Worm (Caenorhabditis elegans): Measurements from ENCODE around the gene fbxa-170.
"Not testable (repeated sequence)": the region's sequence is repeated elsewhere in the genome, so short reads cannot be mapped to it uniquely, and the experiment has no call there.

The fbxa-170 gene

DNA sequence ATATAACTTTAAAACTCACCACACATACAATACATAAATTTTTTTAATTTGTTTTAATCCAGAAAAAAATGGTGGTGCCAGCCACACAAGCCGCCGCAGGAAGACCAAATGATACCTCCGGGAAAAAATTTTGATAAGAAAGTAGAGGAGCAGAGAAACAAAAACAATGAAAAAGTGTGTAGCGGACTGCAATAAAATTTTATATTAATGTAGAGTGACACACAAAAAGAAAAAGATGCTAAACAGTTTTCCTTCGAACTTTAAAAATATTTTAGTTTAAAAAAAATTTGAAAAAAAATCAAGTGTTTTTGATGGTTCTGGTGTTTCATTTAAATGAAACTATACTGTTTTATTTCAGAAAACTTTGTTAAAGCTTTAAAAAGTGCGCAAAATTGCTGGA, 12.1 kb upstream of the fbxa-170 start, which contains the start of gene C36C9.12:
Gene C36C9.12 (minus strand): TSS at position 101 of the 400 bp plus-strand sequence.
- TF ChIP-seq med-1 (GFP tag; optimal IDR thresholded peaks at IDR 0.05; ENCODE audit: insufficient read depth); klf-2 (GFP tag; conservative IDR thresholded peaks at IDR 0.05); ref-1 (GFP tag; conservative IDR thresholded peaks at IDR 0.05): not testable (repeated sequence)

DNA sequence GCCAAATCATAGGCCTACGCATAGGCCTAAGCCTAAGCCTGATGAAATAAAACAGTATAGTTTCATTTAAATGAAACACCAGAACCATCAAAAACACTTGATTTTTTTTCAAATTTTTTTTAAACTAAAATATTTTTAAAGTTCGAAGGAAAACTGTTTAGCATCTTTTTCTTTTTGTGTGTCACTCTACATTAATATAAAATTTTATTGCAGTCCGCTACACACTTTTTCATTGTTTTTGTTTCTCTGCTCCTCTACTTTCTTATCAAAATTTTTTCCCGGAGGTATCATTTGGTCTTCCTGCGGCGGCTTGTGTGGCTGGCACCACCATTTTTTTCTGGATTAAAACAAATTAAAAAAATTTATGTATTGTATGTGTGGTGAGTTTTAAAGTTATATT, 9.2 kb upstream of the fbxa-170 start, which contains the start of gene C36C9.11:
Gene C36C9.11 (plus strand): TSS at position 301 of the 400 bp plus-strand sequence.
- TF ChIP-seq tab-1 (GFP tag; IDR thresholded peaks at IDR 0.05); klf-2 (GFP tag; conservative IDR thresholded peaks at IDR 0.05); med-1 (GFP tag; optimal IDR thresholded peaks at IDR 0.05; ENCODE audit: insufficient read depth): not testable (repeated sequence)

DNA sequence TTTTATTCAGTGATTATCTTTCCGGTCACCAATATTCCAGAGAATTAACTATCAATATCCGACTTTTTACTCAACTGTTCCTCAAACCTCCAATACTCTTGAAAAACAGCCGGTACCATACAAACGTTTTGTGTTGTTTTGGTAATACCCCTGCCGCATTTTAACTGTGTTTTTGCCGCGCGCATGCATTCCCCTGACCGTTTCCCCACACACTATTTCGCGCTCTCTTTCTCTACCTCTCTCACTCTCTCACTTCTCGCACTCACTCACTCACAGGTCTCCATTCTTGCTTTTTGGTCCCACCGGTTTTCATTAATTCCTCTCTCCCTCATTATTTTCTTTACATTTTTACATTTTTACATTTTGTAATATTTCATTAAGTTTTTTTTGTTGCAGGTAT, 4.6 kb upstream of the fbxa-170 start, which contains the start of gene meg-4:
Gene meg-4 (plus strand): TSS at position 397 of the 400 bp plus-strand sequence.
- no peak for TF ChIP-seq ztf-29 (GFP tag; IDR thresholded peaks at IDR 0.05)
- no peak for TF ChIP-seq med-1 (GFP tag; optimal IDR thresholded peaks at IDR 0.05; ENCODE audit: insufficient read depth)
- TF ChIP-seq cog-1 (tag; optimal IDR thresholded peaks at IDR 0.05) = no peak
- TF ChIP-seq T22C8.4 (GFP tag; IDR thresholded peaks at IDR 0.05) = no peak
- TF ChIP-seq tab-1 (GFP tag; IDR thresholded peaks at IDR 0.05) = no peak
- TF ChIP-seq klf-2 (GFP tag; conservative IDR thresholded peaks at IDR 0.05) = no peak
- TF ChIP-seq ztf-23 (GFP tag; IDR thresholded peaks at IDR 0.05) = no peak
- no peak for TF ChIP-seq ref-1 (GFP tag; conservative IDR thresholded peaks at IDR 0.05)
- TF ChIP-seq flt-1 (GFP tag; IDR thresholded peaks at IDR 0.05) = no peak

DNA sequence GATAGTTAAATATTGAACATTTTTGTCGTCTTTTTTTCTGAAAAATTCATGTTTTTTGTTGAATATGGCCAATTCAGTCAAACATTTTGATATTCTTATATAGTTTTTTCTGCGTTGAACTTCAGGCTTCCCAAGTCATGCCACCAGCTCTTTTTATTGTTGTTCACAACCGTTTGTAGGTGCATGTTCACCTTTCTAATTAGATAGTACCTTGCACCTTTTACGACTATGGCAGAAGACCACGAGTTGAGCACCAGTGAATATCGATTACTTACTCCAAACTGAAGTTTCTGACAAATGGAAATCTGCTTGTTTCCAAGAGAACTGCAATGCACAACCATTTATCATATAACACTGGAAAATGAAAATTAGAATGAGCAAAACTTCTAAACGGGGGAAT, 2.0 kb downstream of the fbxa-170 start:
- TF ChIP-seq flt-1 (GFP tag; IDR thresholded peaks at IDR 0.05) = no peak

DNA sequence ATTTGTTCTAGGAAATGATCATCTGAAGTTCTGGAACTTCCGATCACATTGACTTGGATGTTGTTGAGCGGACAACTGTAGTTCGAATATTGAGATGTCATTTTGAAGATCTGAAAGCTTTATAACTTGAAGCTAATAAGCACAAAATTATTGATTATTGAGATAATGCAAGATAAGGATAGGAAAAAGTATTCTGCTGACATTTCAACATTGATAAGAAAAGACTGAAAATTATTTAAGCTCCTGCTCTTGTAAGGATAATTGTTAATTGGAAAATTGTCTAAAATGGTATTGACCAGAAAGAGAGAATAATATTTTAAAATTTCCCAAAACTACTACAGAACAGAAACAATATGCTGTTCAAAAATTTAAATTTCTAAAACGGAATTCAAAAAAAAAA, 3.9 kb downstream of the fbxa-170 start, which contains the start of gene tbx-31:
Gene tbx-31 (minus strand): TSS at position 101 of the 400 bp plus-strand sequence.
- TF ChIP-seq med-1 (GFP tag; optimal IDR thresholded peaks at IDR 0.05; ENCODE audit: insufficient read depth) (no peak), klf-2 (GFP tag; conservative IDR thresholded peaks at IDR 0.05) (no peak), cog-1 (tag; optimal IDR thresholded peaks at IDR 0.05) (no peak), ztf-23 (GFP tag; IDR thresholded peaks at IDR 0.05) (no peak), flt-1 (GFP tag; IDR thresholded peaks at IDR 0.05) (no peak), ref-1 (GFP tag; conservative IDR thresholded peaks at IDR 0.05) (no peak), ztf-29 (GFP tag; IDR thresholded peaks at IDR 0.05) (no peak), T22C8.4 (GFP tag; IDR thresholded peaks at IDR 0.05) (no peak), tab-1 (GFP tag; IDR thresholded peaks at IDR 0.05) (no peak)

DNA sequence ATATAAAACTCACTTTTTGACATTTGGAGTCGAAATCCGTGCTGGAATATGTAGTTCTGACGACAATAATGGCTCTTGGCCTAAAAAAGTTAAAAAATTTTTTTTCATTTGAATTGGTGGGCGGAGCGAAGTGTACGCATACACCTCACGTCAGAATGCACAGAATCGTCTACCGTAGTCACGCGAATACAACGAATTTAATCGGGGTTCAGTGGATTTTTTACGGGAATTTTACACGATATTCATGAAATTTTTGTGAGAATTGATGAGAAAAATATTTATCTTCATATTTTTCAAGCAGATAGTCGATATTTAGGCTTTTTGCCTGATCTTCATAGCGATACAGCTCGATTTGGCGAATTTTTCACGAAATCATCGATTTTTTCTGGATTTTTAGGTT, 9.2 kb downstream of the fbxa-170 start, which contains the start of gene R09H3.3:
Gene R09H3.3 (minus strand): TSS at position 101 of the 400 bp plus-strand sequence.
- TF ChIP-seq flt-1 (GFP tag; IDR thresholded peaks at IDR 0.05) (no peak), T22C8.4 (GFP tag; IDR thresholded peaks at IDR 0.05) (no peak), ztf-29 (GFP tag; IDR thresholded peaks at IDR 0.05) (no peak), tab-1 (GFP tag; IDR thresholded peaks at IDR 0.05) (no peak), cog-1 (tag; optimal IDR thresholded peaks at IDR 0.05) (no peak), klf-2 (GFP tag; conservative IDR thresholded peaks at IDR 0.05) (no peak)

ce11 chrX:1667056-1667455, 10.9 kb downstream of the fbxa-170 start:
- TF ChIP-seq flt-1 (GFP tag; IDR thresholded peaks at IDR 0.05) = no peak
- TF ChIP-seq ztf-23 (GFP tag; IDR thresholded peaks at IDR 0.05) = no peak
- no peak for TF ChIP-seq ref-1 (GFP tag; conservative IDR thresholded peaks at IDR 0.05)
- TF ChIP-seq ztf-29 (GFP tag; IDR thresholded peaks at IDR 0.05) = no peak
- TF ChIP-seq med-1 (GFP tag; optimal IDR thresholded peaks at IDR 0.05; ENCODE audit: insufficient read depth) = no peak
- TF ChIP-seq klf-2 (GFP tag; conservative IDR thresholded peaks at IDR 0.05) = no peak
- no peak for TF ChIP-seq T22C8.4 (GFP tag; IDR thresholded peaks at IDR 0.05)
- no peak for TF ChIP-seq cog-1 (tag; optimal IDR thresholded peaks at IDR 0.05)
- TF ChIP-seq tab-1 (GFP tag; IDR thresholded peaks at IDR 0.05) = no peak

DNA sequence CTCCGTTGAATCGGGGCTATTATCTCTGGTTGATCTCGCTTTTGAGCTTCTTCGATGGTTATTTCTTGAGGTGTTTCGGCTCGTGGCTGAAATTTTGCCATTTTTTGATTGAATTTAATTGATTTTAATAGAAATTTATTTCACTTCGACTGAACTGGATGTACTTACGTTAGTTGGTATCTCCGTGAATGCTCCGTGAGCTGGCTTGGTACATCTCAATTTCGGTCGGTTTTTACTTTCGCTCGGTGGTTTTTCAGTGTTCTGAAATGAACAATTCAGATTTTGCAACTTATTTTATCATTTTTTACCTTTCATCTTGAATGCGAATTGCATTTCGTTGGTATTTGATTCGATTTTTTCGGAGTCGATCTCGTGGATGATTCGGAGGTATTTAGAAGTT, 13.0 kb downstream of the fbxa-170 start, which contains the start of gene R09H3.2:
Gene R09H3.2 (minus strand): TSS at position 101 of the 400 bp plus-strand sequence.
- no peak for TF ChIP-seq cog-1 (tag; optimal IDR thresholded peaks at IDR 0.05)
- no peak for TF ChIP-seq T22C8.4 (GFP tag; IDR thresholded peaks at IDR 0.05)
- no peak for TF ChIP-seq ztf-29 (GFP tag; IDR thresholded peaks at IDR 0.05)
- no peak for TF ChIP-seq flt-1 (GFP tag; IDR thresholded peaks at IDR 0.05)
- TF ChIP-seq ztf-23 (GFP tag; IDR thresholded peaks at IDR 0.05) = no peak
- TF ChIP-seq klf-2 (GFP tag; conservative IDR thresholded peaks at IDR 0.05) = no peak
- TF ChIP-seq ref-1 (GFP tag; conservative IDR thresholded peaks at IDR 0.05) = no peak
- no peak for TF ChIP-seq tab-1 (GFP tag; IDR thresholded peaks at IDR 0.05)
- no peak for TF ChIP-seq med-1 (GFP tag; optimal IDR thresholded peaks at IDR 0.05; ENCODE audit: insufficient read depth)

- TF ChIP-seq klf-2 (GFP tag; conservative IDR thresholded peaks at IDR 0.05) (no peak), ref-1 (GFP tag; conservative IDR thresholded peaks at IDR 0.05) (no peak), ztf-29 (GFP tag; IDR thresholded peaks at IDR 0.05) (no peak), tab-1 (GFP tag; IDR thresholded peaks at IDR 0.05) (no peak), med-1 (GFP tag; optimal IDR thresholded peaks at IDR 0.05; ENCODE audit: insufficient read depth) (no peak), cog-1 (tag; optimal IDR thresholded peaks at IDR 0.05) (no peak), T22C8.4 (GFP tag; IDR thresholded peaks at IDR 0.05) (no peak), ztf-23 (GFP tag; IDR thresholded peaks at IDR 0.05) (no peak), flt-1 (GFP tag; IDR thresholded peaks at IDR 0.05) (no peak)
These were observed 22.7 kb downstream of the fbxa-170 start, which contains the start of gene tbx-32 for ce11 chrX:1655207-1655606. TSS of gene tbx-32 (plus strand) at chrX:1655507.

DNA sequence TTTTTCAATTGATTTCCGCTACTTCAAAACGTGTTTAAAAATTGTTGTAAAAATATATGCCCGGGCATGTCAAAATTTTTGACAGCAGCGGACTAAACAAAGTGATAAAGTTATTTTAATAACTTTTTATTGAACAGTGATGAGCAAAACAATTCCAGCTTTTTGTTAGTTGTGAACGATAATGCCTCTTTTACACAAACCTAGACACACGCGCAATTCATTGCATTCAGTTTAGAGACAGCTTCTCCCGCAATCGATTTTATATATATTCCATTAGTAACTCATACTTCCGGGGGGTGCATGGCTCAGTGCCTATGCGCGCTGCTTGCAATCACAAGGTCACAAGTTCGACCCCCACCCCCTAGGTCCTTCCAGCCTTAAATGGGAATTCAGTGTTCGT, 23.8 kb downstream of the fbxa-170 start, which contains the start of gene ZK380.6:
Gene ZK380.6 (plus strand): TSS at position 301 of the 400 bp plus-strand sequence.
- TF ChIP-seq klf-2 (GFP tag; conservative IDR thresholded peaks at IDR 0.05) = no peak
- TF ChIP-seq med-1 (GFP tag; optimal IDR thresholded peaks at IDR 0.05; ENCODE audit: insufficient read depth) = no peak
- no peak for TF ChIP-seq ref-1 (GFP tag; conservative IDR thresholded peaks at IDR 0.05)
- TF ChIP-seq ztf-23 (GFP tag; IDR thresholded peaks at IDR 0.05) = 0 out of 2 replicates have a peak, but pooled peaks have one; percentile 53
- no peak for TF ChIP-seq cog-1 (tag; optimal IDR thresholded peaks at IDR 0.05)
- TF ChIP-seq ztf-29 (GFP tag; IDR thresholded peaks at IDR 0.05) = 0 out of 2 replicates have a peak, but pooled peaks have one; percentile 26
- no peak for TF ChIP-seq tab-1 (GFP tag; IDR thresholded peaks at IDR 0.05)
- no peak for TF ChIP-seq flt-1 (GFP tag; IDR thresholded peaks at IDR 0.05)
- no peak for TF ChIP-seq T22C8.4 (GFP tag; IDR thresholded peaks at IDR 0.05)

Data from whole organism, midembryonic.